Worm (Caenorhabditis elegans): Measurements from ENCODE around the gene gcy-27.

Gene gcy-27

DNA sequence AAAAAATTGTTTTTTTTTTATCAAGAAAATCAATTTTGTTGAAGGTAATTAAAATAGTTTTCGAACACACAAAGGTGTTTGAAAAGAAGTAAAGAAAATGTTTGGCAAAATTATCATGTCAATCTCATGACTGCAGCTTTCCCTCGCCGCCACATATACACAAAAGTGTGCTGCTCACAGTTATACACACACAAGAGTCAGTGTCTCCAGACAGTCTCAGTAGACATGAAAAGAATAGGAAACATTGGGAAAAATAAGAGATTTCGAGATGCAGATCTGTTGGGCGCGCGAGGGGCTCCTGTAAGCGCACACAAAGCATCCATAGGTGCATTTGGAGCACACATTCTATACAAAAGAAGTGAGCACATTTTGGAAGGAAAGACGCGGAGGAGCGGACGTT is 11.9 kb upstream of the gcy-27 start:
- TF ChIP-seq ces-1 (GFP tag; optimal IDR thresholded peaks at IDR 0.05) (no peak), blmp-1 (tag; optimal IDR thresholded peaks at IDR 0.05) (no peak), lin-13 (tag; optimal IDR thresholded peaks at IDR 0.05) (no peak), lin-32 (GFP tag; optimal IDR thresholded peaks at IDR 0.05) (no peak), nhr-237 (tag; optimal IDR thresholded peaks at IDR 0.05) (no peak), unc-120 (tag; optimal IDR thresholded peaks at IDR 0.05; ENCODE audit: poor library complexity, severe bottlenecking) (no peak)

DNA sequence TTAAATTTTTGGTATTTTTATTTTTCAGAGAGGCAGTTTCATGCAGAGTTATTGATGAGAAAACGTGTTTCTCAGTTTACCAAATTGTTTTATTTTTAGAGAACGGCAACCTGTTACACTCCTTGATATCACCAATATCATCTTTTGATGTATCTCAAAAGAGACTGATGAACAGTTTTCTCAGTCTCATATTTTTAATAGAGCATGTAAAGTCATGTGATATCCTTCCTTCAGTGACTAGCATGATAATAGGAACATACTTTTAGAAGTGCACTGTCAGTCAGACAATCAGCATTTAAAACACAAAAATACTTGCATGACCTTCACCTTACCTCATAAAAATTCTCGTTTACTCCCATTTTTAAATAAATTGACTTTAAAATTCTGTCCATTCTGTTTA is 6.1 kb upstream of the gcy-27 start, which contains the start of gene F11E6.11:
Gene F11E6.11, plus strand, starts transcription at position 325 of the 400 bp plus-strand sequence.
- TF ChIP-seq nhr-2 (tag; optimal IDR thresholded peaks at IDR 0.05): no peak
- no peak for TF ChIP-seq drap-1 (GFP tag; optimal IDR thresholded peaks at IDR 0.05)
- no peak for TF ChIP-seq nhr-12 (tag; optimal IDR thresholded peaks at IDR 0.05)
- no peak for TF ChIP-seq cnd-1 (tag; optimal IDR thresholded peaks at IDR 0.05)
- TF ChIP-seq nhr-28 (tag; optimal IDR thresholded peaks at IDR 0.05): no peak
- no peak for TF ChIP-seq zip-8 (tag; optimal IDR thresholded peaks at IDR 0.05)
- no peak for TF ChIP-seq ceh-39 (tag; optimal IDR thresholded peaks at IDR 0.05)

DNA sequence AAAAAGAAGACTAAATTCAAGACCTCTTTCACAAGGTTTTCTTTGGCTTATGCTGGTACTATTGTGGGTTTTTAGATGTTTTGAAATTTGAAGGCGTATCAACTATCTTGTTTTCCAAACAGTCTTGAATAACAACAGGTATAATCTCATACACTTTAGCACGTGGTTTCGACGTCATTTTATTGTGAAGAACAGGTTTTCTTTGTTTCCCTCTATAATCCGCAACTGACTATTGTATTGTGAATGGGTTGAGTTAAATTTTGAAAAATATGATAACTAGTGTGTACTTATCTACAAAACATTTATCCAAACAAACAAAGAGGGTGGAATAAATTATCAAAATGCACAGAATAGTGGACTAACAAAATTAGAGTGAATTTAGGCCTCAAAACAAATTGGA is 4.8 kb upstream of the gcy-27 start:
- TF ChIP-seq snpc-4 (tag; optimal IDR thresholded peaks at IDR 0.05): no peak
- TF ChIP-seq ceh-83 (GFP tag; optimal IDR thresholded peaks at IDR 0.05): no peak
- TF ChIP-seq lin-32 (GFP tag; optimal IDR thresholded peaks at IDR 0.05): no peak
- no peak for TF ChIP-seq elt-1 (tag; optimal IDR thresholded peaks at IDR 0.05; ENCODE audit: borderline replicate concordance, insufficient read depth)
- no peak for TF ChIP-seq nhr-76 (tag; optimal IDR thresholded peaks at IDR 0.05)
- TF ChIP-seq ceh-43 (GFP tag; optimal IDR thresholded peaks at IDR 0.05): no peak
- no peak for TF ChIP-seq nhr-237 (tag; optimal IDR thresholded peaks at IDR 0.05)
- no peak for TF ChIP-seq blmp-1 (tag; optimal IDR thresholded peaks at IDR 0.05)
- no peak for TF ChIP-seq nhr-28 (tag; optimal IDR thresholded peaks at IDR 0.05)
- no peak for TF ChIP-seq sem-2 (GFP tag; optimal IDR thresholded peaks at IDR 0.05)
- TF ChIP-seq flh-1 (GFP tag; optimal IDR thresholded peaks at IDR 0.05): no peak
- no peak for TF ChIP-seq elt-3 (tag; optimal IDR thresholded peaks at IDR 0.05)
- TF ChIP-seq nhr-12 (tag; optimal IDR thresholded peaks at IDR 0.05): no peak
- TF ChIP-seq ham-2 (GFP tag; optimal IDR thresholded peaks at IDR 0.05): no peak
- TF ChIP-seq unc-120 (tag; optimal IDR thresholded peaks at IDR 0.05; ENCODE audit: poor library complexity, severe bottlenecking): no peak

DNA sequence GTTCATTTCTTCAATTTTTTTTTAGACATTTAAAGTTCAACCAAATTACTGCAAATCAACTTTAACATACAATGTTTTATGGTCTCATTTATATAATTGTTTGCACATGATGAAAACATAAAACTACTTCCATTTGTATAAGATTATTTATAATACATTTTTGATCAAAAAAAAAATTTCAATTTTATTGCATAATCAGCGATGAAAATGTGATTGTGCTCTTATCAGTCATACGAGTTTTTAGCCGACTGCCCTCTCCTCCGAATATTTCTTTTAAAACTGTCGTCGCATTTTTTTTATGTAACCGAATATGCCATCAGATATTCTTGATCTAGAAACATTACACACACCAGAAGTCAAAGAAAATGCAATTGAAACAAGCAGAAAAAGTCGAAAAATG is 4.0 kb upstream of the gcy-27 start, which contains the start of gene F08A7.1:
Gene F08A7.1, plus strand, starts transcription at position 191 of the 400 bp plus-strand sequence.
- TF ChIP-seq lsy-2 (tag; optimal IDR thresholded peaks at IDR 0.05) (no peak), tbx-8 (GFP tag; optimal IDR thresholded peaks at IDR 0.05) (no peak), pha-4 (tag; optimal IDR thresholded peaks at IDR 0.05) (no peak), lin-32 (GFP tag; optimal IDR thresholded peaks at IDR 0.05) (no peak), lin-13 (tag; optimal IDR thresholded peaks at IDR 0.05) (no peak), mls-2 (tag; optimal IDR thresholded peaks at IDR 0.05) (no peak), ztf-11 (tag; optimal IDR thresholded peaks at IDR 0.05) (no peak), mab-5 (tag; optimal IDR thresholded peaks at IDR 0.05) (no peak), nhr-28 (tag; optimal IDR thresholded peaks at IDR 0.05) (no peak), ces-1 (GFP tag; optimal IDR thresholded peaks at IDR 0.05) (no peak), unc-39 (tag; optimal IDR thresholded peaks at IDR 0.05) (no peak), unc-120 (tag; optimal IDR thresholded peaks at IDR 0.05; ENCODE audit: poor library complexity, severe bottlenecking) (no peak), flh-1 (GFP tag; optimal IDR thresholded peaks at IDR 0.05) (no peak), blmp-1 (tag; optimal IDR thresholded peaks at IDR 0.05) (no peak), snpc-4 (tag; optimal IDR thresholded peaks at IDR 0.05) (no peak), elt-1 (tag; optimal IDR thresholded peaks at IDR 0.05; ENCODE audit: borderline replicate concordance, insufficient read depth) (no peak)

DNA sequence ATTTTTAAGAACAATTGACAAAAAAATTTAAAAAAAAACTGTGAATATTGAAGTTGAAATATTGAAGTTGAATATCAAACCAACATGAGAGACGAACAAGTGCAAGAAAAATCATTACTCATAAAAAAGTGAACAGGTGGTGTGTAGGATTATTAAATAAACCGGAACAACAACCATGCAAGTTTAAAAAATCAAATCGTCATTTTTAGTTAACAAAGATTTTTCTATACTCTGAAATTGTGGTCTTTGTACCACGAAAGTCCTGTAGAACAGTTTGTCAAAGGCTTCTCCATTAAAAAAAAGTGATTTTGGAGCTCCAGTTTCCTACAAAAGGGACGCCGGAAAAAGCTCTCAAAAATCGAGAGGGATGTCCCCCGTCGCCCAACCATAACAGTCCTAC is 3.5 kb upstream of the gcy-27 start, which contains the start of gene C06A12.19:
Gene C06A12.19, minus strand, starts transcription at position 101 of the 400 bp plus-strand sequence.
- no peak for TF ChIP-seq mab-5 (tag; optimal IDR thresholded peaks at IDR 0.05)

DNA sequence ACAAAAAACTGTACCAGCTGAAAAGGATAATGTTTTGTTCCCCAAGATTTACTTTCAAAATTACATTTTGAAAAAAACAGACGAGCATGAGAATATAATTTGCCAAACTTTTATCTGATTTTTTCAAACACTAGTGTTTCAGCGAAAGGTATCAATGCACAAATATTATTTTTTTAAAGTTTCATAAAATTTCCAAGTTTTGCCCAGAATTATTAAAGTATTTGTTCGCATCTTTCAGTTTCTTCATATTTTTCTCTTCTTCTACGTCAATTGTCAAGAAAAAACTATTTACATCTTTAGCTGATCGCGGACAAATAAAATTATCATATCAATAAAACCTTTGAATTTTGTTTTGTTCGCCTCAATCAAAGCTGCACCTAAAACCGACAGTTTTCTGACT is 586 bp upstream of the gcy-27 start, which contains the start of gene C06A12.8:
Gene C06A12.8, plus strand, starts transcription at position 301 of the 400 bp plus-strand sequence.
- TF ChIP-seq M03D4.4 (tag; optimal IDR thresholded peaks at IDR 0.05) (no peak), elt-3 (tag; optimal IDR thresholded peaks at IDR 0.05) (no peak), unc-120 (tag; optimal IDR thresholded peaks at IDR 0.05; ENCODE audit: poor library complexity, severe bottlenecking) (no peak), mab-5 (tag; optimal IDR thresholded peaks at IDR 0.05) (no peak), ztf-11 (tag; optimal IDR thresholded peaks at IDR 0.05) (no peak), elt-1 (tag; optimal IDR thresholded peaks at IDR 0.05; ENCODE audit: borderline replicate concordance, insufficient read depth) (no peak), tbx-8 (GFP tag; optimal IDR thresholded peaks at IDR 0.05) (no peak)
